Worm (Caenorhabditis elegans): ENCODE measurements around the gene H03E18.2.

H03E18.2 gene

ce11 chrX:8567166-8567565 lies 46.9 kb upstream of the H03E18.2 start:
- TF ChIP-seq syd-9 (tag; optimal IDR thresholded peaks at IDR 0.05) = no peak
- TF ChIP-seq C08G9.2 (tag; optimal IDR thresholded peaks at IDR 0.05) = no peak
- TF ChIP-seq ama-1 (optimal IDR thresholded peaks at IDR 0.05) = no peak

ce11 chrX:8566521-8567032 lies 46.3 kb upstream of the H03E18.2 start:
- no peak for TF ChIP-seq ceh-6 (GFP tag; optimal IDR thresholded peaks at IDR 0.05)
- no peak for TF ChIP-seq ceh-48 (tag; optimal IDR thresholded peaks at IDR 0.05)
- TF ChIP-seq ceh-2 (tag; optimal IDR thresholded peaks at IDR 0.05) = no peak
- TF ChIP-seq che-1 (tag; optimal IDR thresholded peaks at IDR 0.05) = no peak
- TF ChIP-seq tbx-7 (tag; optimal IDR thresholded peaks at IDR 0.05) = no peak
- TF ChIP-seq pha-4 (tag; optimal IDR thresholded peaks at IDR 0.05) = no peak

ce11 chrX:8565810-8566416 lies 45.6 kb upstream of the H03E18.2 start:
- TF ChIP-seq Y22D7AL.16 (tag; optimal IDR thresholded peaks at IDR 0.05) (no peak), ceh-19 (GFP tag; optimal IDR thresholded peaks at IDR 0.05) (peak; percentile 39), hlh-30 (tag; optimal IDR thresholded peaks at IDR 0.05; ENCODE audit: insufficient read depth) (peak; percentile 12), hlh-15 (tag; optimal IDR thresholded peaks at IDR 0.05) (no peak), rnt-1 (tag; optimal IDR thresholded peaks at IDR 0.05) (peak; percentile 32), F13H6.1 (tag; optimal IDR thresholded peaks at IDR 0.05) (peak; percentile 86), ceh-31 (tag; optimal IDR thresholded peaks at IDR 0.05) (peak; percentile 71), unc-86 (tag; optimal IDR thresholded peaks at IDR 0.05) (no peak), tbx-2 (tag; optimal IDR thresholded peaks at IDR 0.05) (peak; percentile 32), ceh-18 (tag; optimal IDR thresholded peaks at IDR 0.05) (peak; percentile 2), ceh-22 (tag; optimal IDR thresholded peaks at IDR 0.05) (no peak), hlh-6 (tag; optimal IDR thresholded peaks at IDR 0.05) (peak; percentile 47), nfya-1 (tag; optimal IDR thresholded peaks at IDR 0.05) (peak; percentile 86), ceh-34 (tag; optimal IDR thresholded peaks at IDR 0.05) (peak; percentile 45)

ce11 chrX:8564451-8564795 lies 44.1 kb upstream of the H03E18.2 start:
- peak; percentile 9 for TF ChIP-seq dve-1 (tag; optimal IDR thresholded peaks at IDR 0.05)
- TF ChIP-seq pax-1 (tag; optimal IDR thresholded peaks at IDR 0.05) = peak; percentile 37
- no peak for TF ChIP-seq syd-9 (tag; optimal IDR thresholded peaks at IDR 0.05)

ce11 chrX:8563663-8564450 lies 43.6 kb upstream of the H03E18.2 start:
- no peak for TF ChIP-seq ceh-48 (tag; optimal IDR thresholded peaks at IDR 0.05)
- no peak for TF ChIP-seq che-1 (tag; optimal IDR thresholded peaks at IDR 0.05)
- no peak for TF ChIP-seq ceh-34 (tag; optimal IDR thresholded peaks at IDR 0.05)
- TF ChIP-seq ceh-18 (tag; optimal IDR thresholded peaks at IDR 0.05) = no peak
- TF ChIP-seq ceh-14 (tag; optimal IDR thresholded peaks at IDR 0.05) = no peak
- no peak for TF ChIP-seq odd-2 (tag; optimal IDR thresholded peaks at IDR 0.05)
- TF ChIP-seq K02D7.2 (tag; optimal IDR thresholded peaks at IDR 0.05) = no peak
- TF ChIP-seq T23F11.4 (GFP tag; optimal IDR thresholded peaks at IDR 0.05) = no peak
- TF ChIP-seq C38D4.7 (GFP tag; optimal IDR thresholded peaks at IDR 0.05) = no peak
- no peak for TF ChIP-seq hlh-8 (tag; optimal IDR thresholded peaks at IDR 0.05)

ce11 chrX:8562586-8562985 lies 42.3 kb upstream of the H03E18.2 start:
- no peak for TF ChIP-seq unc-55 (GFP tag; optimal IDR thresholded peaks at IDR 0.05)
